Fruit fly (Drosophila melanogaster): ENCODE measurements around the gene CG2641.

Gene CG2641

DNA sequence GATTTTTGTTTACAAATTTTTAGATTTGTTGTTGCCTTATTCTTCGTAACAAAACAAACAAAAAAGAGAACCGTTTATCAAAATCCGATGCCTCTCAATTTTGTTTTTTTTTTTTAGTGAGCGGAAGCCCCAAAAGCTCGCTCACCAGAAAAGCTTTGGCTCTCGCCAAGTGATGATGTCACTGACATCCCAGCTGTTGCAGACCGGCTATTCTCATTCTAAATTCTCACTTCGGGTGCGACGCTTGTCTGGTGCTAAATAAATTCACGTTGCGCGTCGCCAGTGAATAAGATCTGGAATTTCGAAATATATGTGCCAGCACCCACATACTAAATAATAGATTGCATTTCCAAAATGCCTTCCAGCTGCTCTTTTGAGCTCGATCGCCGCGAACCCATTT, at the start of gene CG2641:
TSS of gene CG2641 (plus strand) at position 215 of the 400 bp plus-strand sequence.
- no peak for TF ChIP-seq CTCF (optimal IDR thresholded peaks at IDR 0.05)
- no peak for TF ChIP-seq CG8478 (optimal IDR thresholded peaks at IDR 0.05)

DNA sequence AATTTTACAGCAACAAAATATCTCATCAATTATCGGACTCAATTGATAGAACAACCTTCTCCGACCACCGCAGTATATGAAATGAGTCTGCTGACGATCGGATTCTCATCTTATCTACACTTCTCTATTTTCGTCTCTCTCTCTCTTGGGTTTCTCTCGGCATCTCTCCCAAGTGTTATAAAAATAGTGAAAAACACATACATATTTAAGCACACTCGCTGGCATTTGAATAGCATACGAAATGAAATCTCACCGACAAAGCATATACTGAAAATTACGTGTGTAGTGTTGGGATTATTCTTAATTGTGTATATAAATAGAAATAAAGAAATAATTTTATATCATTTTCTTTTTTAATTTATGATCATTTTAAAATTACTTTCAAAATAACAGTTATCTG, 43.9 kb upstream of the CG2641 start, which contains the start of gene pyd3:
TSS of gene pyd3 (minus strand) at position 87 of the 400 bp plus-strand sequence.
- TF ChIP-seq CG8478 (optimal IDR thresholded peaks at IDR 0.05): no peak
- TF ChIP-seq CTCF (optimal IDR thresholded peaks at IDR 0.05): no peak

dm6 chr3R:7753518-7753917, 40.4 kb upstream of the CG2641 start:
- TF ChIP-seq CG8478 (optimal IDR thresholded peaks at IDR 0.05) (no peak), CTCF (optimal IDR thresholded peaks at IDR 0.05) (no peak)

- TF ChIP-seq CG8478 (optimal IDR thresholded peaks at IDR 0.05): no peak
- TF ChIP-seq CTCF (optimal IDR thresholded peaks at IDR 0.05): no peak
These were observed 36.0 kb upstream of the CG2641 start, which contains the start of gene CG10919 for dm6 chr3R:7757822-7758221. TSS of gene CG10919 (plus strand) at chr3R:7758122.

dm6 chr3R:7759486-7759885, 34.4 kb upstream of the CG2641 start, which contains the start of gene Sp7:
TSS of gene Sp7 (plus strand) at chr3R:7759786.
- TF ChIP-seq CG8478 (optimal IDR thresholded peaks at IDR 0.05): no peak

dm6 chr3R:7760970-7761558, 32.8 kb upstream of the CG2641 start:
- no peak for TF ChIP-seq CG8478 (optimal IDR thresholded peaks at IDR 0.05)
- TF ChIP-seq CTCF (optimal IDR thresholded peaks at IDR 0.05): no peak

DNA sequence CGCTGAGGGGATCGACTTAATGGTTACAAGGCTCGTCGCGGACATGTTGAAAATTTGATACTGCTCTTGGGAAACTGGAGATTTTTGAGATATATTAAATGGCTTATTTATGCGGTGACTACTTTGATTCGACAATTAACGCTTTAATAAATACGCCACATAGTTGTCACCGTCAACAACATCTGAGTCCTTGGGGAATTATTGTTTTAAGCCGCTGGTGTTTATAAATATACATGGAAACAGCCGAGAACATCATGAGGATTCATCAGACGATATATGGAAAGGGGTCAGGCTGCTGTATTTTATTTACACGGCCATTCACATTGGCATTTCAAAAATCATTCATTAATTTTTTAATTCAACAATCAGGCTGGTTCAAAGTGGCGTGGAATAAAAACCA, 22.2 kb upstream of the CG2641 start, which contains the start of gene CG11286:
TSS of gene CG11286 (minus strand) at position 101 of the 400 bp plus-strand sequence.
- TF ChIP-seq CTCF (optimal IDR thresholded peaks at IDR 0.05): no peak
- TF ChIP-seq CG8478 (optimal IDR thresholded peaks at IDR 0.05): no peak

- peak; percentile 39 to 49 for TF ChIP-seq CTCF (optimal IDR thresholded peaks at IDR 0.05)
- TF ChIP-seq CG8478 (optimal IDR thresholded peaks at IDR 0.05): no peak
These were observed 14.2 kb upstream of the CG2641 start for dm6 chr3R:7779620-7780019.

- TF ChIP-seq CG8478 (optimal IDR thresholded peaks at IDR 0.05) (no peak), CTCF (optimal IDR thresholded peaks at IDR 0.05) (no peak)
These were observed 10.8 kb upstream of the CG2641 start, which contains the start of gene CG18747 for dm6 chr3R:7782933-7783686. TSS of gene CG18747 (minus strand) at chr3R:7783446.

dm6 chr3R:7785784-7786183, 8.1 kb upstream of the CG2641 start, which contains the start of gene CG18745:
TSS of gene CG18745 (minus strand) at chr3R:7786119.
- TF ChIP-seq CG8478 (optimal IDR thresholded peaks at IDR 0.05) (no peak), CTCF (optimal IDR thresholded peaks at IDR 0.05) (no peak)

DNA sequence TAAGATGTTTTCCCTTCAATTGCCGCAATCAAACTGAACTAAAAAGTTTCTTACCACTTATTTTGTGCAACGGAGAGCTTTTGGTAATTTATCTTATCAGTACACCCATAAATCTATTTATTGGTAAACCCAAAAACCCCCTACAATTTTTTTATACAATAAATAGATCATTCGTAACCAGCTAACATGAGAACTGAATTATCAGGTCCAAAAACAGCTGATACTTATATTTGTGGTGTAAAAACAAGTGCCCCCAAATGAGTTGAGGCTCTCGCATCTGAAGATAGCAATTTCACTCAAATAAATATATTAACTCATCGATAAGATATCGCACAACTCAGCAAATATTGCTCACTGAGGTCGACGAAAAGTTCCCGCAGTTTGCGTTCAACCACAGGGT, 6.0 kb upstream of the CG2641 start, which contains the start of gene CG18748:
TSS of gene CG18748 (minus strand) at position 25 of the 400 bp plus-strand sequence.
- TF ChIP-seq CG8478 (optimal IDR thresholded peaks at IDR 0.05): no peak
- no peak for TF ChIP-seq CTCF (optimal IDR thresholded peaks at IDR 0.05)

dm6 chr3R:7790087-7790486, 3.8 kb upstream of the CG2641 start, which contains the start of gene CG18746:
TSS of gene CG18746 (minus strand) at chr3R:7790187.
- no peak for TF ChIP-seq CTCF (optimal IDR thresholded peaks at IDR 0.05)
- no peak for TF ChIP-seq CG8478 (optimal IDR thresholded peaks at IDR 0.05)

dm6 chr3R:7790583-7791034, 3.3 kb upstream of the CG2641 start, which contains the start of gene CG10086:
TSS of gene CG10086 (plus strand) at chr3R:7790633.
- TF ChIP-seq CTCF (optimal IDR thresholded peaks at IDR 0.05) (no peak), CG8478 (optimal IDR thresholded peaks at IDR 0.05) (no peak)

dm6 chr3R:7798525-7798924, 4.7 kb downstream of the CG2641 start, which contains the start of gene CG18744:
TSS of gene CG18744 (minus strand) at chr3R:7798771.
- TF ChIP-seq CTCF (optimal IDR thresholded peaks at IDR 0.05) (no peak), CG8478 (optimal IDR thresholded peaks at IDR 0.05) (no peak)

dm6 chr3R:7802693-7803092, 8.8 kb downstream of the CG2641 start, which contains the start of gene CG3014:
TSS of gene CG3014 (minus strand) at chr3R:7802793.
- TF ChIP-seq CTCF (optimal IDR thresholded peaks at IDR 0.05) (no peak), CG8478 (optimal IDR thresholded peaks at IDR 0.05) (no peak)
